Fruit fly (Drosophila melanogaster): ENCODE measurements around the gene woc.

DNA sequence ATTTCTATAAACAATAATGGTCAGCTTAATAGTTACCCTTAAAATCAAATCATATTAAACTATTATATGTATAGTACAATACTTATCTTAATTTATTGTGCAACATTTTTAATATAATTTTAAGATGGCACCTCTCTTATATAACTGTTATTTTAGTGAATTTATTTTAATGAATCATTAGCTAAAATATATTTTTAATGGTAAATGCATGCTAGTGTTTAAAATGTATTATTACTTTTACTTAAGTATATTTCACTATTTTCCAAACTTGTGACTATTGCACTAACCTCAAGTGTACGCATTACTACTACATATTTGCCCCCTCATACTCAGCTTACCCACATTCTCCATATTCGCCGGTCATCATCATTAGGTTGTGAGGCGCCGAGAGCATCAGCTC, 17.6 kb downstream of the woc start:
- TF ChIP-seq CG32121 (GFP tag; IDR thresholded peaks at IDR 0.05) (peak; percentile 49), CG14655 (GFP tag; optimal IDR thresholded peaks at IDR 0.05) (no peak), Ets98B (GFP tag; IDR thresholded peaks at IDR 0.05) (no peak), Pif1B (GFP tag; optimal IDR thresholded peaks at IDR 0.05) (no peak), rn (GFP tag; IDR thresholded peaks at IDR 0.05) (no peak), CG8301 (tag; optimal IDR thresholded peaks at IDR 0.05) (peak; percentile 81), CG10348 (GFP tag; IDR thresholded peaks at IDR 0.05) (no peak), CG34367 (tag; optimal IDR thresholded peaks at IDR 0.05) (peak; percentile 68), CG12605 (GFP tag; IDR thresholded peaks at IDR 0.05) (peak; percentile 64), CG17806 (tag; optimal IDR thresholded peaks at IDR 0.05) (peak; percentile 69), EcR (GFP tag; optimal IDR thresholded peaks at IDR 0.05) (no peak), Pif1A (GFP tag; optimal IDR thresholded peaks at IDR 0.05) (peak; percentile 5), D1 (tag; optimal IDR thresholded peaks at IDR 0.05) (no peak), CG9948 (tag; optimal IDR thresholded peaks at IDR 0.05) (peak; percentile 83)
